Fruit fly (Drosophila melanogaster): ENCODE measurements around the gene CG3556.

DNA sequence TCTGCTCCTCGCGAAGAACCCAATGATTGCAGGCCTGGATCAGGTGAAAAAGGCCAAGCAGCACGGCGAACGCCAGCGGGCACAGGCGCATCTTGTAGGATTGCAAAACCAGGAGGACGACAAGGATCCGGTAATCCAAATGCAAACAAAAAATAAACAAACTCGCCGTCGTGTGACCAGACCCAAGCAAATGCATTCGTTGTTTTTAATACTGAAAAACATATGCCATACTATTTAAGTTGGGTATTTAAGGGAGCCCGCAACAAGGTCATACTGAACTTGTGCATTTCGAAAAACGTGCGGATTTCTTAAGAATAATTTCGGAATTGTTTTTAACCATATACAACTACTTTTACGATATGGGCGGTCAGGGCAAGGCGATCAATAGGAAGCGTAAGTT lies 21.7 kb downstream of the CG3556 start, which contains the start of the genes CG11436 and CG3527:
- peak in 1 of 2 experiments; percentile 15 for TF ChIP-seq CTCF (optimal IDR thresholded peaks at IDR 0.05)
- no peak for TF ChIP-seq CG8478 (optimal IDR thresholded peaks at IDR 0.05)
